Fruit fly (Drosophila melanogaster): ENCODE results near the gene CG42590.
A peak's percentile ranks its signal among the peaks of the same experiment; 100 is the strongest.

Gene CG42590

dm6 chr3L:8076160-8076559, 7.1 kb upstream of the CG42590 start (continued):
- TF ChIP-seq ind (GFP tag; optimal IDR thresholded peaks at IDR 0.05) (peak; percentile 24), scrt (GFP tag; optimal IDR thresholded peaks at IDR 0.05) (no peak), slbo (GFP tag; IDR thresholded peaks at IDR 0.05) (peak; percentile 28; the same call in 1 of the 2 replicates), CG13296 (GFP tag; optimal IDR thresholded peaks at IDR 0.05) (peak; percentile 10), CG2202 (tag; optimal IDR thresholded peaks at IDR 0.05) (no peak), twi (tag; optimal IDR thresholded peaks at IDR 0.05) (no peak), p53 (GFP tag; optimal IDR thresholded peaks at IDR 0.05) (no peak), CG17361 (GFP tag; IDR thresholded peaks at IDR 0.05) (0 out of 3 replicates have a peak, but pooled peaks have one; percentile 26), CG11695 (GFP tag; IDR thresholded peaks at IDR 0.05) (0 out of 3 replicates have a peak, but pooled peaks have one; percentile 9), tup (GFP tag; optimal IDR thresholded peaks at IDR 0.05) (no peak), exex (tag; optimal IDR thresholded peaks at IDR 0.05) (no peak), fru (optimal IDR thresholded peaks at IDR 0.05) (no peak), CoRest (tag; optimal IDR thresholded peaks at IDR 0.05) (peak; percentile 6), CG2678 (tag; optimal IDR thresholded peaks at IDR 0.05) (peak; percentile 65), CG6272 (GFP tag; IDR thresholded peaks at IDR 0.05) (no peak), nmo (GFP tag; optimal IDR thresholded peaks at IDR 0.05) (peak; percentile 11), Max (GFP tag; optimal IDR thresholded peaks at IDR 0.05) (no peak), Xbp1 (GFP tag; optimal IDR thresholded peaks at IDR 0.05) (no peak), TFAM (GFP tag; optimal IDR thresholded peaks at IDR 0.05) (no peak), caup (GFP tag; optimal IDR thresholded peaks at IDR 0.05; ENCODE audit: severe bottlenecking) (peak; percentile 4), CG17359 (tag; optimal IDR thresholded peaks at IDR 0.05) (peak; percentile 21), her (GFP tag; optimal IDR thresholded peaks at IDR 0.05) (no peak), CG4854 (GFP tag; optimal IDR thresholded peaks at IDR 0.05) (no peak), CG14860 (GFP tag; IDR thresholded peaks at IDR 0.05; ENCODE audit: partially characterized antibody) (no peak), CG18262 (tag; optimal IDR thresholded peaks at IDR 0.05) (peak; percentile 15), CG14441 (GFP tag; IDR thresholded peaks at IDR 0.05) (no peak), Hr3 (GFP tag; optimal IDR thresholded peaks at IDR 0.05) (no peak), CkIIα-i1 (GFP tag; IDR thresholded peaks at IDR 0.05) (no peak), CG2199 (GFP tag; IDR thresholded peaks at IDR 0.05) (no peak), NK7.1 (GFP tag; optimal IDR thresholded peaks at IDR 0.05) (no peak), pho (GFP tag; optimal IDR thresholded peaks at IDR 0.05) (no peak), fu2 (GFP tag; optimal IDR thresholded peaks at IDR 0.05) (no peak), H15 (GFP tag; IDR thresholded peaks at IDR 0.05) (no peak), Sry-β (GFP tag; optimal IDR thresholded peaks at IDR 0.05) (no peak), kah (GFP tag; optimal IDR thresholded peaks at IDR 0.05) (no peak), CG9437 (GFP tag; optimal IDR thresholded peaks at IDR 0.05) (peak; percentile 3), Med (GFP tag) (peak; percentile 83), CG13624 (GFP tag; optimal IDR thresholded peaks at IDR 0.05) (peak; percentile 5), CG17612 (GFP tag; IDR thresholded peaks at IDR 0.05) (no peak), dmrt99B (tag; optimal IDR thresholded peaks at IDR 0.05) (peak; percentile 43), Gsc (GFP tag; IDR thresholded peaks at IDR 0.05) (no peak), grn (GFP tag; optimal IDR thresholded peaks at IDR 0.05) (no peak), pzg (GFP tag; optimal IDR thresholded peaks at IDR 0.05) (no peak), Scr (GFP tag; IDR thresholded peaks at IDR 0.05; ENCODE audit: partially characterized antibody) (no peak), CG9932 (GFP tag; IDR thresholded peaks at IDR 0.05) (peak; percentile 43; the same call in 1 of the 2 replicates), cg (GFP tag; optimal IDR thresholded peaks at IDR 0.05) (no peak), Nf-YA (GFP tag; IDR thresholded peaks at IDR 0.05) (no peak), CG34422 (GFP tag; IDR thresholded peaks at IDR 0.05) (no peak), cwo (GFP tag; optimal IDR thresholded peaks at IDR 0.05) (peak; percentile 19), eve (GFP tag; optimal IDR thresholded peaks at IDR 0.05) (no peak), pfk (GFP tag; optimal IDR thresholded peaks at IDR 0.05) (no peak)

All from whole organism, embryonic.